Worm (Caenorhabditis elegans): Measurements from ENCODE around the gene R09H10.3.

R09H10.3 gene

DNA sequence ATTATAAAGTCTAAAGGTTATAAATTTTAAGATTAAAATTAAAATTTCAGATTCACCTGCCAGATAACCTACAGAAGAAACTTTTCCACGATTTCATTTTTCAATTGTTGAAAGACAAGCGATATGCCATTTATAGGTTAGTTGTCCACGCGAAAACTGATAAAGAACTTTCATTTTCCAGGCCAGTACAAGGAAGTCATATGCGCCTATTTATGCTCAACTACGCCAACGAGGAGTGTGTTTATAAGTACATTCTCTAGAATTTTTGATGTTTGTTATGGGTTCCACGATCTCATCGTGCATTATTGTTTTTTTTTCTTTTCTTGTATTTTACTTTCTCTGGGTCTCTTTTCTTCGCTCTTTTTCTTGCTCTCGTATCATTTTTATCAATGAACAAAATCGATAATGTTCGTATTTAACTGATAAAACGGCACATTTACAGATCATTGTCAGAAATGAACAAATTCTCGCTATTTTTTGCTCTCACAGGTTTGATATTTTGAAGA, at the start of gene R09H10.3:
R09H10.3 (plus strand) TSS at position 456 of the 506 bp plus-strand sequence.
- TF ChIP-seq unc-62 (GFP tag; optimal IDR thresholded peaks at IDR 0.05), result no peak

DNA sequence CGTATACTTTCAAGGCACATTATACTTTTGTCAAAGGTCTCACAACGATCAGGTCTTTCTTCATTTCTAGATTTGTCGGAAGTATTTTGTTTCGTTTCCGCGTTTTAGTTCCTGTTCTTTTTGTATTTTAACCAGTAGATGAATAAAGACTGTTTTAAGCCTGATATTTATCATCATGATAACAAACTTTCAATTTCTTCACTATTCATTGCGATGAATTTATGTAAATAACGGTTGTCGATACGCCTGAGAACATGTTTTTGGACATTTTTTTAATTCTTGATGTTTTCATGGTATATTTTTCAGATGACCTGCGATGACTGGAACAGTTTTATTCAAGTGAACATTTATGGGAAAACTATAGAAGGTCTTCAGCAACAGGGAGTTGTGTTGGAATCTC, 48.4 kb upstream of the R09H10.3 start, which contains the start of gene zim-3:
zim-3 (plus strand) TSS at position 301 of the 400 bp plus-strand sequence.
- TF ChIP-seq unc-62 (GFP tag; optimal IDR thresholded peaks at IDR 0.05), result no peak

DNA sequence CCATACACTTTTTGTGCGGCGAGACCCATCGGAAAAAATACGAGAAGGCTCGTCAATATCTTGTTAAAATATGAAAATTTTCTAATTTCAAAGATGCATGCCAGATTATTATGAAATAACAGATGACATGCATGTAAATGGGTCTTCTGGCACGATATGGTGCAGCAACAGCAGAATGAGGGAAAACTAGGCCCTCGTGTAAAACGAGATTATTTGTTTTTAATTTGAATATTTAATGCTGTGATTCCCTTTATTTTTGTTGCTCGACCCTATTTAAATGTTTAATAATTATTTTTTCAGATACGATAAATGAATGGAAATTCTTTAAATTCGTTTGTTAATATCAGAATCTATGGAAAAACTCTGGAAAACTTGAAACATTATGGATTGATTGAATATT, 45.2 kb upstream of the R09H10.3 start, which contains the start of gene him-8:
him-8 (plus strand) TSS at position 301 of the 400 bp plus-strand sequence.
- TF ChIP-seq unc-62 (GFP tag; optimal IDR thresholded peaks at IDR 0.05), result no peak

DNA sequence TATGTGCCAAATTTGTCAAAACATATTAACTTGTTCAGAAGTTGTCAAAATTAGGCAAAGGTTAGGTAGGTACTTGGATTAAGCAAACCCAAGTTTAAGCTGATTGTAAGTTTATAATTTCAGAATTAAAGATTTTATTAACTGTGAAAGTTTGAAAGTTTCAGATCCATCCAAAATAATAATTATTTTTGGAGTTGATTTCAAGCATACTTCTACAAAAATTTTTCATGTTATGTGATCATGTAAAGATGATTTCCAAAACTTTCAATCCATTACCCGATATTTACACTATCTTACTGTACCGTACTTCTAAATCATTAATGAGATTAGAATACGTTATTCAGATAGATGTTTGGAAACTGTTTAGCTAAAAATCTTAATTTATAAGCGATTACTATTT, 42.2 kb upstream of the R09H10.3 start:
- no peak for TF ChIP-seq unc-62 (GFP tag; optimal IDR thresholded peaks at IDR 0.05)

DNA sequence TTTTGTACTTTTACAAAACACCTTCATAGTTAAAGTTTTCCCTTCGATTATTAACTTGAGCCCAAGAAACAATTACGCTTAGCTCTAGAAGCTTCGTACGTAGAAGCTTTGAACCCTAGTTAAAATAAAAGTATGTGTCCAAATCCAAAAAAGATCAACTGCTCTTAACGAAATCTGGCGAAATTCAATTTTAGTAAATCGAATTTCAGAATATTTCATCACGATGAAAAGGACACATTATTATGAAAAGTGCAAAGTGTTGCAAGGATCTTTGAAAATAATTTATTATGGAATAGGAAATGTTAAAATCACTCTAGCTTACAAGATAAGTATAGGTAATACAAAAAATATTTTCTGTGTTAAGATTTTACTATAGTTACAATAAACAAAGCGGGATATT, 41.5 kb upstream of the R09H10.3 start:
- TF ChIP-seq unc-62 (GFP tag; optimal IDR thresholded peaks at IDR 0.05), result no peak

DNA sequence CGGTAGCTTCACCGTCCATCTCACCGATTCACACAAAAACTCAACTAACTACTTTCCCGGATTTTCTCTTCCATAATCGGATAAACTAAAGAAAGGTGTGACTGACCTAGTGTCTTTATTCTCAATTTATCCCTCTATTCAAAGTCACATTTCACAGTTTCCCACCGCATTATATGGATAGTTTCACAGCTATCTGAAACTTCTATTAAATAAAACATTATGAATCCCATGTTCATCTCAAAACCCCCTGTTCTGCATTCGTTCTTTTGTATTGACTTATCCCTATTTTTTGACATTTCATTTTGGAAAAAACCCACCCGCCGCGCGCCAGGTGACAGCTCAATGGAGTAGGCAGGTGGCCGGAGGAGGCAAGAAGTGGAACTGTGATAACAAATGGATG, 39.0 kb upstream of the R09H10.3 start:
- TF ChIP-seq unc-62 (GFP tag; optimal IDR thresholded peaks at IDR 0.05), result no peak

DNA sequence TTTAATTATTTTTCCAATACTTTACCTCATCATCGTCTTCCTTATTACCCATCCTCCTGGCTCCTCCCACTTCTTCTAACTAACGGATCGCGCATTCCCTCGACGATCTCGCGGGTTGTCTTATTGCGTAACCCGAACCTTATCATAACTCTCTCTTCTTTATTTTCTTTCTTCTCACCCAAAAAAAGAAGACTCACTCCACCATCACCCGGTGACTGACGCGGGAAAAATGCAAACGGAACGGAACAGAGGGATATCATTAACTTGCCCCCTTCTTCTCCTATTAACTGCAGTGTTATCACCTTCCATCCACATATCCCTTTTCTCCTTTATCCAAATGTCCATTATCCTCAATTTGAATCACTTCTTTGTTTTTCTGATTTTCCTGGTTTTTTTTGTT, 36.8 kb upstream of the R09H10.3 start:
- TF ChIP-seq unc-62 (GFP tag; optimal IDR thresholded peaks at IDR 0.05), result no peak

DNA sequence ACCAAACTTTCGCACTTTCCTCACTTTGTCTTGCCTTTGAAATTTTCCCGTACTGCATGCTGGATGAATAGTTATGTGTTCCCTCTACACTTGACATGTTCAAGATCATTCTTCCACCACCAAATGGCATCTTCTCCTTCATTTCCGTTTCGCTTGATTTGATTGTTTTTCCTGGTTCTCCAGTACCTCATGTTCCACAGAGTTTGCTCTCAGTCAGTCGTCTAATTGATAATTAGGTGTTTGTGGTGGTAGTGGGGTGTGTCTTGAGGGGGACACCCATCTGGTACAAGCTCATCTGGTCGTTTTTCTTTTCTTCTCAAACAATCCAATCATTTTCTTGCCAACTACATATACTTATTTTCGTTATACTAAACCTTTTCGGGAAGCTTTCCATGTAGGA, 35.8 kb upstream of the R09H10.3 start:
- no peak for TF ChIP-seq unc-62 (GFP tag; optimal IDR thresholded peaks at IDR 0.05)

DNA sequence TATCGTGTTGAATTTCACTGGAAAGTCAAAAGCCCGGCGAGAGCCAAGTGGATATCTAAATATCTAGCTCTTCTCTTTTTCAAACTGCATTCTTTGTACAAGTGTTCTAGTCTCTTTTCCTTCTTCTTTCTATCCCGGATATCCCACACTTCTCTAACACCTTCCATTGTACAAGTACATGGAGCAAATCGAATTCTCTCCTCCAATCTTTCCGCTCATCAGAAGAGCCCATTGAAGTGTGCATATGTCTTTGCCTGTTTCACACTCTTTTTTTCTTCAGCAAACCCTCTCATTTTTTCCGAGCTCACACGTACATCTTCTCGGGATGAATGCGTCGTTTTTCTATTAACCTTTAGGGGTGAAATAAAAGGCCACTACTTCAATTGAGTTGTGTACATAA, 33.4 kb upstream of the R09H10.3 start:
- no peak for TF ChIP-seq unc-62 (GFP tag; optimal IDR thresholded peaks at IDR 0.05)

DNA sequence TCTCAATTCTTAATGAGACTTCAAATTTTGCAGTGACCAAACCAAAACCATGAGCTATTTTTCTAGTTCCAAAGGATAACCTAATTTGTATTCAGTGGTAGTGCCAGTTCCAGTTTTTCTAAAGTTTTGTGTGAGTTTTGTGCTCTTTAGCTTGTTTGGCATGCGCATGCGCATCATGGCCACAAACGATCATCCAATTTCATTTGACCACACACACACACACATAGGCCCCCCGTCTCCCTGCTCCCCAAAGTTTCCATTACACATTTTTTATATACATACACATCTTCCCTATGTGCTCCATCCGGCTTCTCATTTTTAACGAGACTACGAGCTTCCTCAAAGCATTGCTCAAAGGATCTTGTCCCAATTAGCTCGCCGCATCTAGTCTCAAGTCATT, 32.4 kb upstream of the R09H10.3 start:
- no peak for TF ChIP-seq unc-62 (GFP tag; optimal IDR thresholded peaks at IDR 0.05)

DNA sequence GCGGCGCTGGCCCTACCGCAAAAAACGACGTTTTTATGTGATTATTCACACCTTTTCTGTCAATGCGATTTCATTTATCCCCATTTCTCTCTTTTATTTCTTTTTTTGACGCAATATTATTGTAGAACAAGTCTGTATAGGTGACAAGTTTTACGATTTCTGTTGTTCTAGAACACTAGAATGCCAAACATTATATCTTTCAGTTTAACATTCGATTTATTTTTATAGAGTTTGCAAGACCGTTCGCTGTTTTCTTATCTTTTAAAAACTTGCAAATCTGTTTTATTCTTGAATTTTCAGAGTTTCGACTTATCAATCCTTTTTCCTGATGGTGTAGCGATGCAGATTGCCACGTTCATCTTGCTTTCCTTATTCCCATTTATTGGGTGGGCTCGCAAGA, 30.8 kb upstream of the R09H10.3 start, which contains the start of gene efn-2:
efn-2 (plus strand) TSS at position 301 of the 400 bp plus-strand sequence.
- TF ChIP-seq unc-62 (GFP tag; optimal IDR thresholded peaks at IDR 0.05), result no peak

DNA sequence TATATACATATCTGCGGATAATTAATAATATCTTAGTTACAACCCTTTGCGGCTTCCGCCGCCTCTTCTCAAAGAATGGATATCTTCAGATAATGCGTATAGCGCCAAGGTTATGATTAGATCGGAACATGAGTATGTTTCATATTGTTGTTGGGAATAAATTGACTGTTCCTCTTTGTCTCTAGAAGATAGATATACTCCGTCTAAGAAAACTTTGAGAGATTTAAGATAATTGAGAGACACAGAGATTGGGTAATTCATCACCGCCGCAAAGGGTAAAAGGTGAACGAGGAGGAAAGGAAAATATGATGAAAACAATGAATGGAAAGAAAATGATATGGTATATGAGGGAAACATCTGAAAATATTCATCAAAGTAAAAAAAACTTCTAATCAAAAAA, 30.2 kb upstream of the R09H10.3 start:
- TF ChIP-seq unc-62 (GFP tag; optimal IDR thresholded peaks at IDR 0.05), result no peak

DNA sequence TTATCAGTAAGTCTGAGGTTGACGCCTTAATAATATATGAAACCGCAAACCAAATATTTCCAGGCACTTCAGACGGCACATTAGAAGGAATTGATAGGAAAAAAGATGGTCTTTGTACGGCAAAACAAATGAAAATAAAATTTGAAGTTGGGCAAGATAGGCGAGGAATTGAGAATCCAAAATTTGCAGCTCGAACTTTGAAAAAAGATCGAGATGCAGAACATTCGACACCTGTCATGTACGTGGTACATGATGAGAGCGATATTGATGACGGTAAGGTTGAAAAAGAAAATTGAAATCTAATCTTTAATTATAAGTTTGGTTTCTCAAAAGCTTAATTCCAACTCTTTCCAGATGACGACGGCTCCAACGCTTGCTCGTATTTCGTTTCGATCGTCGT, 29.2 kb upstream of the R09H10.3 start:
- no peak for TF ChIP-seq unc-62 (GFP tag; optimal IDR thresholded peaks at IDR 0.05)

DNA sequence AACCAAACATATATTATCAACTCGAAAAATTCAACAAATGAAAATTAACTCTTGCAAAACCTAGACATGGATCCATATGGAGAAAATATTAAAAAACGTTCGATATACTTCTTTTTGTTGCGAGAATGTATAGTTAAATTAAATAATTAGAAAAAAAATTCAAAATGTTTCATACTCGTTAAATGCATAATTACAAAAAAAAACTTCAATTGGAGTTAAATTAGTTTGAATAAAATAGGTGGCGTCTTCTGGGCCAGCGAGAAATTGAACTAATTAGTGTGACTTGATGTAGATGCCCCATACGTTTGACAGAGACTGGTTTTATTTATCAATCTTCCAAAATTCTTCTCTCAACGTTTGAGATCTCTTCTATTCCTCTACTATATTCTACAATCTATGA, 28.5 kb upstream of the R09H10.3 start, which contains the start of gene lgc-43:
lgc-43 (plus strand) TSS at position 301 of the 400 bp plus-strand sequence.
- no peak for TF ChIP-seq unc-62 (GFP tag; optimal IDR thresholded peaks at IDR 0.05)

DNA sequence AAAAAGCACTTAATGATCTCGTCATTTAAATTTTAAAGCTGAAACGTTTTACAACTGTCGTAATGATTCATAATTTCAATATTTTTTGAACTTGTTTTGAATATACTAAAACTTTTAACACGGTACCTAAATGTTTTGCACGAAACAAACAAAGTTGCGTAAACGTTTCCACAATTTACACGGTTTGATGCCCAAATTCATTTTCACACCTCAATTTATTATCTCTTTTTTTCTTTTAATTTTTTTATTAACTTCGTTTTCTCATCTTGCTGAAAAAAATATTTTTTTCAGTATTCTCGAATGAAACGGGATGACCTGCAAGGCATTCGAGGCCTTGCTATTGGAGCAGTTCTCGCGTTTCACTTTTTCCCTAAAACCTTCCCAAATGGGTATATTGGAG, 22.6 kb upstream of the R09H10.3 start, which contains the start of gene oac-8:
oac-8 (plus strand) TSS at position 301 of the 400 bp plus-strand sequence.
- no peak for TF ChIP-seq unc-62 (GFP tag; optimal IDR thresholded peaks at IDR 0.05)

DNA sequence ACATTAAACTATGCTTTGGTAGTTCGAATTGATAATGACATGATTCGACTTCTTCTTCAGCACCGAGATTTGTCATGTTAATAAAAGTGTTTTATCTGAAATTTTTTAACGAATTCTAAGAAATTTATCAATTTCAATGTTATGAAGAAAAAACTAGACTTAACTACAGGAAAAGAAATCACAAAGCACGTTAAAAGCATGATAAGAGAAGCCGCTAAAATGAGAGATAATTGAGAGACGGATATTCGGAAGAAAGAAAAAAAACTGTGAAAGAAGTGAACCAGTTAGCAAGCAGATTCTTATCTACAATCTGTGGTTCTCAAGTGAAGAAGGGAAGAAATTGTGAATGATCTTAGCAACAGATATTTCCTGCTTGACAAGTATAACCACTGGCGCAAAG, 17.8 kb upstream of the R09H10.3 start, which contains the start of gene C43F9.4:
C43F9.4 (minus strand) TSS at position 101 of the 400 bp plus-strand sequence.
- no peak for TF ChIP-seq unc-62 (GFP tag; optimal IDR thresholded peaks at IDR 0.05)

DNA sequence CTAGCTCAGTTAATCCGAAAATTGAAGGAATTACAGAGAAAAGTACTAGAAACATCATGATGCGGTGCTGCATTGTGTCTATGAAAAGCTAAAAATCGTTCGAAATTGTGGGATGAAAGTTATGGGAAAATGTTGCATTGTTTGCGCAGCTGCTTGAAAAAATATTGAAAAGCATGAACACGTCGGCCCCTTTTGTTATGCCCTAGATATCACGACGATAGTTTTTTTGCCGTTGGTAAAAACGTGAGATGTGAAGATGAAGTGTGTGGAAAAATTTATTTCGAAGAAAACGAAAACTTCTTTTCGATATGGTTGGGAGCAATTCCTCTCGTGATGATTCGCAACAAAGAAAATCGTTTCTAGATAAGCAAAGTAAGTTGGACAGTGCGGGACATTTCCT, 16.2 kb upstream of the R09H10.3 start, which contains the start of the genes C43F9.5 and nkb-2:
C43F9.5 (minus strand) TSS at position 101 of the 400 bp plus-strand sequence.
nkb-2 (plus strand) TSS at position 277 of the 400 bp plus-strand sequence.
- no peak for TF ChIP-seq unc-62 (GFP tag; optimal IDR thresholded peaks at IDR 0.05)

DNA sequence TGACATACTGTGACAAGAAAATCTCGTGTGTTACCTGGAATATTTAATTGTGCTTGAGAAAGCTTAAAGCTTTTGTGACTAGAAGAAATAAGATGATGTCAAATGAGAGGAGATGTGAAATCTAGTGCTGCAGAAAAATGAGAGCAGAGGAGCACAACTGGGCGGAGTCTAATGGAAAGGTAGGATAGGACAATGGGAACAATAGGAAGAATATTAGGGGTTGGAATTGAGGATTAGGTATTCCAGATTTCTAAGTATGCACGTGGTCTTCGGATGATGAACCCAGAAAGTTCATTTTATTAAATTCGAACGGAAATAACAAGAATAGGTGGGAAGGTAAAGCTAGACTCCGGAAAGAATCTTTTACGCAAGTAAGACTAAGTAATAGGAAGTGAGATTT, 13.3 kb upstream of the R09H10.3 start, which contains the start of gene C43F9.7:
C43F9.7 (minus strand) TSS at position 101 of the 400 bp plus-strand sequence.
- no peak for TF ChIP-seq unc-62 (GFP tag; optimal IDR thresholded peaks at IDR 0.05)
